Worm (Caenorhabditis elegans): ENCODE results near the gene ztf-13.

Gene ztf-13

DNA sequence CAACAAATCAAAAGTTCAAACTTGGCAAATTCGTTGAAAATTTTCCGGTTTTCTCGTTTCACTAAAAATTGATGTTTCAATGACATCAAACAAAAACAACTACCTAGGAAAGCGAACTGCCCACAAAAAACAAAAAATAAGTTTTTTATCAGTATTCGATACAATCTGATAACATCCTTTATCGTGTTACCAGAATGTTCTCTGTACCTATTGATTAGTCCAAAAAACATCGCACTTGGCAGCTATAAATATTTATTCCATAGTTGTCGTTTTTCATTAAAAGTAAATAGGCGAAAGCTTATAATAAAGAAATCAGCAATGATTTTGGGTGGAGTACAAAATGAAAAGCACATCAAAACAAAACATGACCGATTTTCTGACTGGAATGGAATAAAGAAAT, 15.2 kb upstream of the ztf-13 start (continued):
- TF ChIP-seq ceh-100 (GFP tag; IDR thresholded peaks at IDR 0.05) (no peak), C17E4.6 (GFP tag; IDR thresholded peaks at IDR 0.05) (no peak), attf-6 (GFP tag; IDR thresholded peaks at IDR 0.05) (no peak), egl-18 (GFP tag; IDR thresholded peaks at IDR 0.05) (no peak), let-607 (tag; optimal IDR thresholded peaks at IDR 0.05) (peak in 1 of 2 experiments; percentile 6)

DNA sequence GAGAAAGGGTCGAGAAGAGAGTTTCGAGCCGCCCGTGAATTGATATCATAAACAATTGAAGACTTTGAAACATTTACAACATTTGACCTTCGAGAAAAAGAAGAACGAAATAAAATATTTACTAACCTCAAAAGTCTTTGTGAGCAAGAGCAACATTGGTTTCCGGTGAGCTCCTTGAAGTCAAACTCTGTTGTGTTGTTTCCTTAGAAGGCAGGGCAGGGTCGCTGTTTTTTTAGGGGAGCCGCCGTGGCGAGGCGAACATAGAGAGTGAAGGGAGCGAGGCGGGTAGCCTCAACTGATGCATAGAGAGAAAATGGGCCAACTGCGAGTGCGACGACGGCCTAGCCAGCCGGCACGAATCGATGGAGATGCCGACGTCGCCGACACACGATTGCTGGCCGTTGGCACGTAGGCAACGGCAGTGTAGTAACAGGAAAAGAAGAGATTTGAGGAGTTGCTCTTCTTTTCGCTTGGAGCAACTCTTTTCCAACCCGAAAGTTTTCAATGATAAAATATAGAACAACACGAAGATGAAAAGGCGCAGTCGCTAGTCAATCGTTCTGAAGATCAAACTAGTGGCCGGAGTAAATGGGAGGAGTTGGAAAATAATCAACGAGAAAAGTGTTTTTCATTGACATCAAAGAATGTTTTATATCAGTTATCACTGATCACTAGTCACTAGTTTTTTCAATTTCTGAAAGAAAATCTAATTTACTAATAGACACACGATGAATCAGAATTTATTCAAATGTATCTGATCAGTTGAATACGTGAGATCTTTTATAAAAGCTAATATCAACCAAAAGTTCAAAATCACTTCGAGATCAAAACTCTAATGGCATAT, 14.3 kb upstream of the ztf-13 start, which contains the start of gene mai-1:
mai-1 (minus strand) TSS at position 557 of the 844 bp plus-strand sequence.
- TF ChIP-seq snpc-1.1 (tag; optimal IDR thresholded peaks at IDR 0.05; ENCODE audit: insufficient read depth) (no peak), hmg-20 (GFP tag; IDR thresholded peaks at IDR 0.05) (no peak; the same call in 1 of the 2 replicates), akir-1 (GFP tag; optimal IDR thresholded peaks at IDR 0.05) (no peak), B0019.2 (GFP tag; conservative IDR thresholded peaks at IDR 0.05) (no peak), die-1 (tag; optimal IDR thresholded peaks at IDR 0.05) (no peak), rpc-1 (optimal IDR thresholded peaks at IDR 0.05) (no peak), rpc-1 (tag; optimal IDR thresholded peaks at IDR 0.05) (no peak), ztf-6 (GFP tag; IDR thresholded peaks at IDR 0.05) (no peak), atf-7 (tag; optimal IDR thresholded peaks at IDR 0.05) (no peak), nhr-179 (tag; optimal IDR thresholded peaks at IDR 0.05) (no peak), nfya-2 (GFP tag; IDR thresholded peaks at IDR 0.05) (no peak), F10E7.11 (tag; optimal IDR thresholded peaks at IDR 0.05) (no peak), ztf-26 (tag; optimal IDR thresholded peaks at IDR 0.05) (no peak), lin-26 (GFP tag; IDR thresholded peaks at IDR 0.05) (peak; percentile 59), let-526 (GFP tag; IDR thresholded peaks at IDR 0.05) (no peak), attf-6 (GFP tag; IDR thresholded peaks at IDR 0.05) (0 out of 2 replicates have a peak, but pooled peaks have one; percentile 15), madf-8 (GFP tag; conservative IDR thresholded peaks at IDR 0.05) (no peak), F52B5.7 (tag; optimal IDR thresholded peaks at IDR 0.05) (no peak), snpc-3.4 (tag; optimal IDR thresholded peaks at IDR 0.05) (no peak), mcd-1 (GFP tag; IDR thresholded peaks at IDR 0.05) (peak; percentile 64), nhr-90 (tag; optimal IDR thresholded peaks at IDR 0.05) (no peak), egl-18 (GFP tag; IDR thresholded peaks at IDR 0.05) (no peak), lin-40 (tag; optimal IDR thresholded peaks at IDR 0.05) (peak; percentile 39), unc-130 (GFP tag; optimal IDR thresholded peaks at IDR 0.05) (no peak), hrde-1 (tag; optimal IDR thresholded peaks at IDR 0.05; ENCODE audit: borderline replicate concordance) (no peak), K11D2.4 (GFP tag; IDR thresholded peaks at IDR 0.05) (peak; percentile 36; the same call in 1 of the 2 replicates), Y53G8AR.9 (GFP tag; conservative IDR thresholded peaks at IDR 0.05) (no peak), hsf-1 (GFP tag; IDR thresholded peaks at IDR 0.05) (no peak), F39B2.1 (GFP tag; IDR thresholded peaks at IDR 0.05) (no peak), hlh-26 (GFP tag; conservative IDR thresholded peaks at IDR 0.05) (no peak), zfh-2 (GFP tag; conservative IDR thresholded peaks at IDR 0.05) (peak; percentile 92), attf-3 (GFP tag; conservative IDR thresholded peaks at IDR 0.05) (no peak), fkh-3 (tag; optimal IDR thresholded peaks at IDR 0.05) (no peak), F37B4.10 (GFP tag; IDR thresholded peaks at IDR 0.05) (no peak), ztf-18 (tag; optimal IDR thresholded peaks at IDR 0.05) (peak; percentile 28), ccch-3 (GFP tag; optimal IDR thresholded peaks at IDR 0.05) (no peak), cebp-1 (GFP tag; IDR thresholded peaks at IDR 0.05) (no peak), cebp-1 (tag; optimal IDR thresholded peaks at IDR 0.05) (peak; percentile 17), F23B12.7 (tag; optimal IDR thresholded peaks at IDR 0.05; ENCODE audit: insufficient read depth) (no peak), dpff-1 (tag; optimal IDR thresholded peaks at IDR 0.05) (no peak), egrh-3 (GFP tag; IDR thresholded peaks at IDR 0.05) (peak; percentile 65), lir-1 (GFP tag; conservative IDR thresholded peaks at IDR 0.05) (no peak)
